Worm (Caenorhabditis elegans) whole organism, L4 larva: Measurements from ENCODE around the gene M05D6.3.

Experiments used
- ZK546.5 ChIP-seq, 2 experiments: sonication (generic microtip); optimal IDR thresholded peaks; 2 replicates each; lab custom pipeline; 2017; ENCODE audit warnings: missing biosample characterization in 2 of 2, missing genetic modification characterization in 2 of 2
- ceh-28 ChIP-seq: fragments of 150-350 bp; optimal IDR thresholded peaks from 2 replicates; lab custom pipeline; 2014; ENCODE audit warnings: missing biosample characterization, missing genetic modification reagents, missing genetic modification characterization
- ceh-82 ChIP-seq: sonication (generic microtip); optimal IDR thresholded peaks from 2 replicates; lab custom pipeline; 2017; ENCODE audit warnings: missing biosample characterization, missing genetic modification characterization
- dpl-1 ChIP-seq: fragments of 150-350 bp; optimal IDR thresholded peaks from 2 replicates; lab custom pipeline; 2014; ENCODE audit warnings: missing biosample characterization, missing genetic modification reagents, missing genetic modification characterization
- jun-1 ChIP-seq: fragments of 150-350 bp; optimal IDR thresholded peaks from 2 replicates; lab custom pipeline; 2014; ENCODE audit warnings: missing biosample characterization, missing genetic modification reagents, missing genetic modification characterization
- lin-1 ChIP-seq: fragments of 200-800 bp; sonication (Bioruptor generic); IDR thresholded peaks from 2 replicates; pipeline ENCODE4 v1.3.6; 2022; ENCODE audit warnings: missing genetic modification reagents, missing genetic modification characterization, missing compliant biosample characterization
- lin-13 ChIP-seq: fragments of 150-350 bp; optimal IDR thresholded peaks from 2 replicates; lab custom pipeline; 2014; ENCODE audit warnings: missing biosample characterization, missing genetic modification reagents, missing genetic modification characterization
- mdl-1 ChIP-seq, 2 experiments: fragments of 150-350 bp in 1 of 2; sonication (generic microtip) in 1 of 2; optimal IDR thresholded peaks; 2 replicates each; lab custom pipeline; 2014 to 2017; ENCODE audit warnings: missing biosample characterization in 2 of 2, missing genetic modification characterization in 2 of 2
- mep-1 ChIP-seq: fragments of 150-350 bp; sonication (generic microtip); optimal IDR thresholded peaks from 3 replicates; lab custom pipeline; 2014; ENCODE audit warnings: missing biosample characterization, missing genetic modification characterization
- mxl-2 ChIP-seq: fragments of 200-800 bp; sonication (Bioruptor generic); conservative IDR thresholded peaks from 2 replicates; pipeline ENCODE4 v1.3.6; 2022; ENCODE audit warnings: missing genetic modification reagents, missing genetic modification characterization, missing compliant biosample characterization
- nhr-28 ChIP-seq: fragments of 150-350 bp; optimal IDR thresholded peaks from 2 replicates; lab custom pipeline; 2014; ENCODE audit warnings: missing biosample characterization, missing genetic modification characterization
- nhr-42 ChIP-seq: fragments of 200-800 bp; sonication (Bioruptor generic); IDR thresholded peaks from 2 replicates; pipeline ENCODE4 v1.3.6; 2022; ENCODE audit warnings: missing genetic modification characterization, missing compliant biosample characterization
- nhr-76 ChIP-seq: fragments of 150-350 bp; optimal IDR thresholded peaks from 2 replicates; lab custom pipeline; 2014; ENCODE audit warnings: missing biosample characterization, missing genetic modification characterization
- vab-7 ChIP-seq: fragments of 200-800 bp; sonication (Bioruptor generic); IDR thresholded peaks from 2 replicates; pipeline ENCODE4 v1.3.6; 2022; ENCODE audit warnings: missing genetic modification reagents, missing genetic modification characterization, missing compliant biosample characterization

ce11 chrII:8475306-8475822 lies at the start of gene M05D6.3, which contains the start of gene M05D6.1:
- TF ChIP-seq nhr-42 (GFP tag; lab: Robert Waterston, UW): no peak
- no peak for TF ChIP-seq vab-7 (GFP tag; lab: Robert Waterston, UW)
- no peak for TF ChIP-seq lin-1 (GFP tag; lab: Robert Waterston, UW)
- TF ChIP-seq ceh-82 (tag; lab: Kevin White, UChicago): no peak
- TF ChIP-seq ceh-28 (tag; lab: Kevin White, UChicago): no peak
- no peak for TF ChIP-seq jun-1 (tag; lab: Kevin White, UChicago)
- no peak for TF ChIP-seq dpl-1 (GFP tag; lab: Kevin White, UChicago)
- TF ChIP-seq lin-13: no peak
- TF ChIP-seq nhr-28 (tag; lab: Kevin White, UChicago): no peak
- no peak for TF ChIP-seq mdl-1 (tag; optimal IDR thresholded peaks at IDR 0.05; lab: Kevin White, UChicago)
- TF ChIP-seq nhr-76 (tag; lab: Kevin White, UChicago): no peak
- no peak for TF ChIP-seq ZK546.5 (tag; optimal IDR thresholded peaks at IDR 0.05; lab: Kevin White, UChicago)
- no peak for TF ChIP-seq mep-1 (tag; lab: Kevin White, UChicago)
- no peak for TF ChIP-seq mxl-2
